Fruit fly (Drosophila melanogaster) whole organism, embryonic: Measurements from ENCODE around the gene trr.

ENCODE experiments used
- Adf1 ChIP-seq: fragments of 200-800 bp; sonication (Bioruptor generic); IDR thresholded peaks from 2 replicates; pipeline ENCODE4 v1.3.6; 2022; ENCODE audit warnings: missing biosample characterization, missing genetic modification characterization
- Awh ChIP-seq: fragments of 200-800 bp; sonication (Bioruptor generic); IDR thresholded peaks from 2 replicates; pipeline ENCODE4, ENCODE4 v1.3.6; 2022; ENCODE audit warnings: missing biosample characterization, missing genetic modification characterization
- Bteb2 ChIP-seq: fragments of 200-800 bp; sonication (Bioruptor generic); optimal IDR thresholded peaks from 2 replicates; lab custom pipeline; 2016; ENCODE audit warnings: missing biosample characterization, missing genetic modification characterization
- CG10462 ChIP-seq: fragments of 200-800 bp; sonication (Bioruptor generic); optimal IDR thresholded peaks from 2 replicates; lab custom pipeline; 2016; ENCODE audit warnings: missing biosample characterization, missing genetic modification characterization
- CG12219 ChIP-seq: fragments of 200-800 bp; sonication (Bioruptor generic); optimal IDR thresholded peaks from 3 replicates; lab custom pipeline; 2018; ENCODE audit warnings: missing biosample characterization, mild to moderate bottlenecking, missing genetic modification characterization
- CG12236 ChIP-seq: fragments of 200-800 bp; sonication (Bioruptor generic); optimal IDR thresholded peaks from 2 replicates; lab custom pipeline; 2016; ENCODE audit warnings: missing biosample characterization, missing genetic modification characterization
- CG1233 ChIP-seq: fragments of 200-800 bp; sonication (Bioruptor generic); optimal IDR thresholded peaks from 4 replicates; lab custom pipeline; 2018; ENCODE audit warnings: missing biosample characterization, mild to moderate bottlenecking, missing genetic modification characterization
- CG12391 ChIP-seq: fragments of 200-800 bp; sonication (Bioruptor generic); optimal IDR thresholded peaks from 3 replicates; lab custom pipeline; 2018; ENCODE audit warnings: missing biosample characterization, mild to moderate bottlenecking, missing genetic modification characterization, moderate library complexity
- CG12769 ChIP-seq: fragments of 200-800 bp; sonication (Bioruptor generic); optimal IDR thresholded peaks from 2 replicates; lab custom pipeline; 2019; ENCODE audit warnings: missing biosample characterization, mild to moderate bottlenecking, missing genetic modification characterization, moderate library complexity
- CG13123 ChIP-seq: fragments of 200-800 bp; sonication (Bioruptor generic); optimal IDR thresholded peaks from 2 replicates; lab custom pipeline; 2016; ENCODE audit warnings: missing biosample characterization, missing genetic modification characterization
- CG13287 ChIP-seq: fragments of 200-800 bp; sonication (Bioruptor generic); IDR thresholded peaks from 2 replicates; pipeline ENCODE4 v1.3.6; 2022; ENCODE audit warnings: missing biosample characterization, missing genetic modification characterization; ENCODE audit not compliant: partially characterized antibody
- CG14965 ChIP-seq: fragments of 200-800 bp; sonication (Bioruptor generic); optimal IDR thresholded peaks from 2 replicates; lab custom pipeline; 2016; ENCODE audit warnings: missing biosample characterization, missing genetic modification characterization, borderline replicate concordance
- CG15269 ChIP-seq: fragments of 200-800 bp; sonication (Bioruptor generic); optimal IDR thresholded peaks from 2 replicates; lab custom pipeline; 2018; ENCODE audit warnings: missing biosample characterization, mild to moderate bottlenecking, missing genetic modification characterization, moderate library complexity
- CG15601 ChIP-seq: fragments of 200-800 bp; sonication (Bioruptor generic); optimal IDR thresholded peaks from 3 replicates; lab custom pipeline; 2019; ENCODE audit warnings: missing biosample characterization, mild to moderate bottlenecking, missing genetic modification characterization, moderate library complexity
- CG17912 ChIP-seq: fragments of 200-800 bp; sonication (Bioruptor generic); optimal IDR thresholded peaks from 2 replicates; lab custom pipeline; 2018; ENCODE audit warnings: missing biosample characterization, mild to moderate bottlenecking, missing genetic modification characterization
- CG32532 ChIP-seq: fragments of 200-800 bp; sonication (Bioruptor generic); IDR thresholded peaks from 2 replicates; pipeline ENCODE4 v1.3.6; 2022; ENCODE audit warnings: missing biosample characterization, missing genetic modification characterization
- CG4707 ChIP-seq: fragments of 200-800 bp; sonication (Bioruptor generic); optimal IDR thresholded peaks from 2 replicates; lab custom pipeline; 2018; ENCODE audit warnings: missing biosample characterization, mild to moderate bottlenecking, missing genetic modification characterization, moderate library complexity
- CG7963 ChIP-seq: fragments of 200-800 bp; sonication (Bioruptor generic); IDR thresholded peaks from 3 replicates; pipeline ENCODE4 v1.3.6; 2022; ENCODE audit warnings: missing biosample characterization, missing genetic modification characterization; ENCODE audit not compliant: partially characterized antibody
- CG8290 ChIP-seq, 3 experiments: fragments of 200-800 bp; sonication (Bioruptor generic); optimal IDR thresholded peaks; 2 replicates each; lab custom pipeline; 2016 to 2019; ENCODE audit warnings: missing biosample characterization in 3 of 3, missing genetic modification characterization in 3 of 3, mild to moderate bottlenecking in 2 of 3, moderate library complexity in 1 of 3
- CrebB ChIP-seq: fragments of 200-800 bp; sonication (Bioruptor generic); optimal IDR thresholded peaks from 3 replicates; lab custom pipeline; 2018; ENCODE audit warnings: missing biosample characterization, mild to moderate bottlenecking, missing genetic modification characterization
- Dref ChIP-seq: fragments of 200-800 bp; sonication (Bioruptor generic); IDR thresholded peaks from 2 replicates; pipeline ENCODE4 v1.3.6; 2022; ENCODE audit warnings: missing biosample characterization, missing genetic modification characterization
- Gug ChIP-seq: fragments of 200-800 bp; sonication (Bioruptor generic); IDR thresholded peaks from 4 replicates; pipeline ENCODE4 v1.3.6; 2022; ENCODE audit warnings: missing biosample characterization, missing genetic modification characterization
- HHEX ChIP-seq: fragments of 200-800 bp; sonication (Bioruptor generic); optimal IDR thresholded peaks from 3 replicates; lab custom pipeline; 2017; ENCODE audit warnings: missing biosample characterization, mild to moderate bottlenecking, missing genetic modification characterization, missing genetic modification reagents
- Hr39 ChIP-seq: fragments of >200 bp; optimal IDR thresholded peaks from 2 replicates; lab custom pipeline; 2017
- Hsf ChIP-seq: fragments of 200-800 bp; sonication (Bioruptor generic); optimal IDR thresholded peaks from 3 replicates; lab custom pipeline; 2016; ENCODE audit warnings: missing biosample characterization, missing genetic modification characterization
- Jarid2 ChIP-seq: fragments of 200-800 bp; sonication (Bioruptor generic); optimal IDR thresholded peaks from 3 replicates; lab custom pipeline; 2017; ENCODE audit warnings: mild to moderate bottlenecking, missing biosample characterization, missing genetic modification reagents, missing genetic modification characterization
- aop ChIP-seq: fragments of 200-800 bp; sonication (Bioruptor generic); IDR thresholded peaks from 2 replicates; pipeline ENCODE4 v1.3.6; 2022; ENCODE audit warnings: missing biosample characterization, missing genetic modification characterization
- caup ChIP-seq: fragments of 200-800 bp; sonication (Bioruptor generic); optimal IDR thresholded peaks from 3 replicates; lab custom pipeline; 2017; ENCODE audit warnings: missing biosample characterization, mild to moderate bottlenecking, missing genetic modification characterization, moderate library complexity; ENCODE audit not compliant: severe bottlenecking
- chif ChIP-seq, 2 experiments: fragments of 200-800 bp; sonication (Bioruptor generic); optimal IDR thresholded peaks; 3 replicates each; lab custom pipeline; 2016; ENCODE audit warnings: missing biosample characterization in 2 of 2, missing genetic modification characterization in 2 of 2
- corto ChIP-seq: fragments of 200-800 bp; sonication (Bioruptor generic); optimal IDR thresholded peaks from 2 replicates; lab custom pipeline; 2016; ENCODE audit warnings: missing biosample characterization, mild to moderate bottlenecking, missing genetic modification characterization, moderate library complexity
- crc ChIP-seq: fragments of 200-800 bp; sonication (Bioruptor generic); optimal IDR thresholded peaks from 2 replicates; lab custom pipeline; 2016; ENCODE audit warnings: missing biosample characterization, missing genetic modification characterization
- crp ChIP-seq, 2 experiments: fragments of 200-800 bp; sonication (Bioruptor generic); optimal IDR thresholded peaks; 2 replicates in 1 of 2; 3 replicates in 1 of 2; lab custom pipeline; 2017; ENCODE audit warnings: missing biosample characterization in 2 of 2, missing genetic modification characterization in 2 of 2, mild to moderate bottlenecking in 1 of 2, moderate library complexity in 1 of 2
- disco-r ChIP-seq: fragments of 200-800 bp; sonication (Bioruptor generic); optimal IDR thresholded peaks from 2 replicates; lab custom pipeline; 2016; ENCODE audit warnings: missing biosample characterization, missing genetic modification characterization
- eve ChIP-seq, 2 experiments: fragments of >200 bp; optimal IDR thresholded peaks; 2 replicates each; lab custom pipeline; 2017; ENCODE audit warnings: missing biosample characterization in 2 of 2, missing genetic modification characterization in 2 of 2
- fd3F ChIP-seq: fragments of 200-800 bp; sonication (Bioruptor generic); optimal IDR thresholded peaks from 2 replicates; lab custom pipeline; 2018; ENCODE audit warnings: missing biosample characterization, mild to moderate bottlenecking, missing genetic modification characterization, moderate library complexity
- fu2 ChIP-seq: fragments of 200-800 bp; sonication (Bioruptor generic); optimal IDR thresholded peaks from 2 replicates; lab custom pipeline; 2016; ENCODE audit warnings: missing biosample characterization, missing genetic modification characterization
- ham ChIP-seq: fragments of 200-800 bp; sonication (Bioruptor generic); IDR thresholded peaks from 2 replicates; pipeline ENCODE4 v1.3.6; 2022; ENCODE audit warnings: missing biosample characterization, missing genetic modification characterization
- hb ChIP-seq: fragments of 200-800 bp; sonication (Bioruptor generic); IDR thresholded peaks from 3 replicates; pipeline ENCODE4 v1.3.6; 2022; ENCODE audit warnings: missing biosample characterization, missing genetic modification characterization; ENCODE audit not compliant: partially characterized antibody
- maf-S ChIP-seq: fragments of 200-800 bp; sonication (Bioruptor generic); optimal IDR thresholded peaks from 2 replicates; lab custom pipeline; 2016; ENCODE audit warnings: missing biosample characterization, missing genetic modification characterization
- nau ChIP-seq: fragments of 200-800 bp; sonication (Bioruptor generic); optimal IDR thresholded peaks from 3 replicates; lab custom pipeline; 2017; ENCODE audit warnings: missing biosample characterization, mild to moderate bottlenecking, missing genetic modification characterization, missing genetic modification reagents
- pho ChIP-seq: fragments of 200-800 bp; sonication (Bioruptor generic); optimal IDR thresholded peaks from 2 replicates; lab custom pipeline; 2016; ENCODE audit warnings: missing biosample characterization, missing genetic modification characterization
- repo ChIP-seq: fragments of 200-800 bp; sonication (Bioruptor generic); optimal IDR thresholded peaks from 2 replicates; lab custom pipeline; 2016; ENCODE audit warnings: missing biosample characterization, missing genetic modification characterization
- sob ChIP-seq: fragments of 200-800 bp; sonication (Bioruptor generic); IDR thresholded peaks from 2 replicates; pipeline ENCODE4 v1.3.6; 2022; ENCODE audit warnings: missing biosample characterization, missing genetic modification characterization
- sr ChIP-seq: fragments of 200-800 bp; sonication (Bioruptor generic); IDR thresholded peaks from 3 replicates; pipeline ENCODE4 v1.3.6; 2022; ENCODE audit warnings: missing biosample characterization, missing genetic modification characterization
- tgo ChIP-seq: fragments of 200-800 bp; sonication (Bioruptor generic); IDR thresholded peaks from 3 replicates; pipeline ENCODE4 v1.3.6; 2022; ENCODE audit warnings: missing biosample characterization, missing genetic modification characterization
- tna ChIP-seq: fragments of 200-800 bp; sonication (Bioruptor generic); IDR thresholded peaks from 2 replicates; pipeline ENCODE4 v1.3.6; 2022; ENCODE audit warnings: missing biosample characterization, missing genetic modification characterization; ENCODE audit not compliant: partially characterized antibody
- tup ChIP-seq: fragments of 200-800 bp; sonication (Bioruptor generic); optimal IDR thresholded peaks from 2 replicates; lab custom pipeline; 2016; ENCODE audit warnings: missing biosample characterization, mild to moderate bottlenecking, missing genetic modification characterization, moderate library complexity
- zen ChIP-seq: fragments of 200-800 bp; sonication (Bioruptor generic); optimal IDR thresholded peaks from 3 replicates; lab custom pipeline; 2018; ENCODE audit warnings: missing biosample characterization, mild to moderate bottlenecking, missing genetic modification characterization, moderate library complexity
- zen2 ChIP-seq: fragments of 200-800 bp; sonication (Bioruptor generic); IDR thresholded peaks from 3 replicates; pipeline ENCODE4 v1.3.6; 2022; ENCODE audit warnings: missing biosample characterization, missing genetic modification characterization; ENCODE audit not compliant: partially characterized antibody

trr gene

dm6 chrX:1880139-1880556 lies 9.6 kb downstream of the trr start, which contains the start of gene Coa8 (continued):
- peak; percentile 44 for TF ChIP-seq pho (GFP tag; lab: Kevin White, UChicago)
- TF ChIP-seq Hr39 (lab: Kevin White, UChicago), result no peak
- TF ChIP-seq tup (GFP tag; lab: Kevin White, UChicago), result no peak
- peak; percentile 2 for TF ChIP-seq Bteb2 (GFP tag; lab: Kevin White, UChicago)
- peak; percentile 71; the same call in 1 of the 2 replicates for TF ChIP-seq CG32532 (GFP tag; lab: Robert Waterston, UW)
- no peak for TF ChIP-seq CG10462 (GFP tag; lab: Kevin White, UChicago)
- peak; percentile 27; the same call in 1 of the 3 replicates for TF ChIP-seq tgo
- TF ChIP-seq CrebB (tag; lab: Kevin White, UChicago), result no peak
- peak; percentile 39 for TF ChIP-seq CG12391
- TF ChIP-seq CG1233 (GFP tag; lab: Kevin White, UChicago), result no peak
- TF ChIP-seq CG13123 (GFP tag; lab: Kevin White, UChicago), result no peak
- no peak for TF ChIP-seq Dref (GFP tag; lab: Robert Waterston, UW)
- peak in 1 of 2 experiments; percentile 5 for TF ChIP-seq chif (GFP tag; optimal IDR thresholded peaks at IDR 0.05; lab: Kevin White, UChicago)
- peak; percentile 13 for TF ChIP-seq CG8290 (GFP tag; optimal IDR thresholded peaks at IDR 0.05; lab: Kevin White, UChicago)
- TF ChIP-seq CG8290 (tag; optimal IDR thresholded peaks at IDR 0.05; lab: Kevin White, UChicago), result peak; percentile 62 to 77
- no peak for TF ChIP-seq tna (GFP tag; lab: Robert Waterston, UW)
- no peak for TF ChIP-seq eve (GFP tag; optimal IDR thresholded peaks at IDR 0.05; lab: Kevin White, UChicago)
- TF ChIP-seq zen (tag; lab: Kevin White, UChicago), result peak; percentile 10
- TF ChIP-seq crc (GFP tag; lab: Kevin White, UChicago), result no peak
- TF ChIP-seq disco-r (GFP tag; lab: Kevin White, UChicago), result no peak
- TF ChIP-seq CG12219, result no peak
- 0 out of 2 replicates have a peak, but pooled peaks have one; percentile 42 for TF ChIP-seq Awh (GFP tag; lab: Robert Waterston, UW)
- TF ChIP-seq hb (GFP tag; lab: Robert Waterston, UW), result no peak
- peak; percentile 55 for TF ChIP-seq CG15269 (tag; lab: Kevin White, UChicago)
- no peak for TF ChIP-seq sr (GFP tag; lab: Robert Waterston, UW)
- no peak for TF ChIP-seq CG15601 (tag; lab: Kevin White, UChicago)
- TF ChIP-seq sob (GFP tag; lab: Robert Waterston, UW), result 0 out of 2 replicates have a peak, but pooled peaks have one; percentile 52
- no peak for TF ChIP-seq CG12769 (tag; lab: Kevin White, UChicago)
- no peak; the same call in 2 of the 3 replicates for TF ChIP-seq zen2 (GFP tag; lab: Robert Waterston, UW)
- TF ChIP-seq Gug (GFP tag; lab: Robert Waterston, UW), result peak; percentile 37; the same call in 2 of the 4 replicates
- TF ChIP-seq corto (GFP tag; lab: Kevin White, UChicago), result no peak
- TF ChIP-seq CG17912 (GFP tag; lab: Kevin White, UChicago), result no peak
- TF ChIP-seq CG13287 (GFP tag; lab: Robert Waterston, UW), result peak; percentile 54
- TF ChIP-seq Hsf (GFP tag; lab: Kevin White, UChicago), result peak; percentile 21
- no peak for TF ChIP-seq aop (GFP tag; lab: Robert Waterston, UW)
- no peak for TF ChIP-seq nau (GFP tag; lab: Kevin White, UChicago)
- TF ChIP-seq CG7963 (GFP tag; lab: Robert Waterston, UW), result 0 out of 3 replicates have a peak, but pooled peaks have one; percentile 36
- TF ChIP-seq fu2 (GFP tag; lab: Kevin White, UChicago), result no peak
- no peak for TF ChIP-seq Adf1 (GFP tag; lab: Robert Waterston, UW)
- TF ChIP-seq crp (GFP tag; optimal IDR thresholded peaks at IDR 0.05; lab: Kevin White, UChicago), result peak in 1 of 2 experiments; percentile 53
- TF ChIP-seq repo, result peak; percentile 18
- TF ChIP-seq caup, result peak; percentile 47
- TF ChIP-seq CG12236 (GFP tag; lab: Kevin White, UChicago), result no peak
- no peak for TF ChIP-seq CG14965 (GFP tag; lab: Kevin White, UChicago)
- no peak for TF ChIP-seq CG4707 (GFP tag; lab: Kevin White, UChicago)
- TF ChIP-seq HHEX (GFP tag; lab: Kevin White, UChicago), result no peak
- no peak for TF ChIP-seq ham (GFP tag; lab: Robert Waterston, UW)
- TF ChIP-seq Jarid2 (GFP tag; lab: Kevin White, UChicago), result no peak
- TF ChIP-seq maf-S (GFP tag; lab: Kevin White, UChicago), result peak; percentile 15
- no peak for TF ChIP-seq fd3F
